Fruit fly (Drosophila melanogaster): Measurements from ENCODE around the gene sds22.

DNA sequence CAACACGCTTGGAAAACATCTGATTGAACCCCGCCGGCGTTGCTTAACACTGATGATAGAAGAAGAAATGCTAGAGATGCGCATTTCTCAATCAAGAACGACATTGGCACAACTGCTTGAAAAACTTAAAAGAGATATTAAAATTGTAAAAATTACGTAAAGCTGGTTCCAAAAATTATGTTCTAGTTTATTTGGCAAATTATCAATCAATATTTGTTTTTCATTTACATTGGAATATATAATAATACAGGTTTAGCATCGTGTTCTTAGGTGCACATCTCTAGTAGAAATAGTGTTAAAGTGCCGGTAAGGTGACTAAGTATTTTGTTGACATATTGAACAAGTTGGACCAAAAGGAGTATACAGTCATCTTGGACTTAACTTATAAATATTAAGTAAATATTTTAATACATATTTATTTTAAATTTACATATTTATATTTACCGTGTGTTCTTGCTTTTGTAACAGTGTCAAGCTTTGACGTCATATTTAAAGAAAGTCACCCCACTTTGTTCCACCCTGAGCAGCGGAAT is at the start of gene sds22, which contains the start of gene Brf:
- TF ChIP-seq Myc (optimal IDR thresholded peaks at IDR 0.05) (no peak), insv (optimal IDR thresholded peaks at IDR 0.05) (no peak)
